Worm (Caenorhabditis elegans) whole organism, midembryonic: ENCODE measurements around the gene piki-1.

ENCODE experiments used
- T22C8.4 ChIP-seq: fragments of 200-800 bp; sonication (Bioruptor generic); IDR thresholded peaks from 2 replicates; pipeline ENCODE4 v1.3.6; 2022; ENCODE audit warnings: missing genetic modification characterization, missing compliant biosample characterization
- cog-1 ChIP-seq: sonication (generic microtip); optimal IDR thresholded peaks from 2 replicates; lab custom pipeline; 2016; ENCODE audit warnings: missing genetic modification characterization, missing compliant biosample characterization
- flt-1 ChIP-seq: fragments of 200-800 bp; sonication (Bioruptor generic); IDR thresholded peaks from 2 replicates; pipeline ENCODE4 v1.3.6; 2022; ENCODE audit warnings: missing genetic modification characterization, missing compliant biosample characterization
- klf-2 ChIP-seq: fragments of 200-800 bp; sonication (Bioruptor generic); conservative IDR thresholded peaks from 2 replicates; pipeline ENCODE4 v1.3.6; 2022; ENCODE audit warnings: missing genetic modification reagents, missing genetic modification characterization, missing compliant biosample characterization
- med-1 ChIP-seq: sonication (generic microtip); optimal IDR thresholded peaks from 2 replicates; lab custom pipeline; 2017; ENCODE audit warnings: missing genetic modification characterization, mild to moderate bottlenecking, missing compliant biosample characterization, antibody characterized with exemption, missing genetic modification reagents; ENCODE audit not compliant: insufficient read depth
- ref-1 ChIP-seq: fragments of 200-800 bp; sonication (Bioruptor generic); conservative IDR thresholded peaks from 2 replicates; pipeline ENCODE4 v1.3.6; 2022; ENCODE audit warnings: missing genetic modification reagents, missing genetic modification characterization, missing compliant biosample characterization
- tab-1 ChIP-seq: fragments of 200-800 bp; sonication (Bioruptor generic); IDR thresholded peaks from 2 replicates; pipeline ENCODE4 v1.3.6; 2022; ENCODE audit warnings: missing genetic modification characterization, missing compliant biosample characterization
- ztf-23 ChIP-seq: fragments of 200-800 bp; sonication (Bioruptor generic); IDR thresholded peaks from 2 replicates; pipeline ENCODE4 v1.3.6; 2022; ENCODE audit warnings: missing genetic modification reagents, missing genetic modification characterization, missing compliant biosample characterization
- ztf-29 ChIP-seq: fragments of 200-800 bp; sonication (Bioruptor generic); IDR thresholded peaks from 2 replicates; pipeline ENCODE4 v1.3.6; 2022; ENCODE audit warnings: missing genetic modification reagents, missing genetic modification characterization, missing compliant biosample characterization

piki-1 gene

ce11 chrX:15274827-15275761 lies 28.9 kb upstream of the piki-1 start:
- peak; percentile 58; the same call in 1 of the 2 replicates for TF ChIP-seq ztf-23 (GFP tag; lab: Robert Waterston, UW)
- TF ChIP-seq tab-1 (GFP tag; lab: Robert Waterston, UW) = peak; percentile 43; the same call in 1 of the 2 replicates
- peak; percentile 62 for TF ChIP-seq flt-1 (GFP tag; lab: Robert Waterston, UW)
- no peak for TF ChIP-seq med-1 (GFP tag; lab: Kevin White, UChicago)
- TF ChIP-seq cog-1 (tag; lab: Kevin White, UChicago) = peak; percentile 84
- TF ChIP-seq klf-2 (GFP tag; lab: Robert Waterston, UW) = 0 out of 2 replicates have a peak, but pooled peaks have one; percentile 4
- TF ChIP-seq ztf-29 (GFP tag; lab: Robert Waterston, UW) = peak; percentile 91
- TF ChIP-seq T22C8.4 = peak; percentile 6; the same call in 1 of the 2 replicates
- TF ChIP-seq ref-1 (GFP tag; lab: Robert Waterston, UW) = no peak

ce11 chrX:15274079-15274478 lies 27.9 kb upstream of the piki-1 start:
- 0 out of 2 replicates have a peak, but pooled peaks have one; percentile 49 for TF ChIP-seq ztf-23 (GFP tag; lab: Robert Waterston, UW)
- TF ChIP-seq cog-1 (tag; lab: Kevin White, UChicago) = no peak
- TF ChIP-seq med-1 (GFP tag; lab: Kevin White, UChicago) = no peak
- no peak for TF ChIP-seq tab-1 (GFP tag; lab: Robert Waterston, UW)

ce11 chrX:15272925-15273324 lies 26.7 kb upstream of the piki-1 start:
- TF ChIP-seq klf-2 (GFP tag; lab: Robert Waterston, UW) (no peak), T22C8.4 (no peak), cog-1 (tag; lab: Kevin White, UChicago) (no peak), flt-1 (GFP tag; lab: Robert Waterston, UW) (no peak), ref-1 (GFP tag; lab: Robert Waterston, UW) (no peak), ztf-23 (GFP tag; lab: Robert Waterston, UW) (no peak), med-1 (GFP tag; lab: Kevin White, UChicago) (no peak), ztf-29 (GFP tag; lab: Robert Waterston, UW) (no peak), tab-1 (GFP tag; lab: Robert Waterston, UW) (no peak)

ce11 chrX:15270656-15271055 lies 24.5 kb upstream of the piki-1 start:
- TF ChIP-seq tab-1 (GFP tag; lab: Robert Waterston, UW) (no peak), klf-2 (GFP tag; lab: Robert Waterston, UW) (no peak), ztf-23 (GFP tag; lab: Robert Waterston, UW) (no peak), ztf-29 (GFP tag; lab: Robert Waterston, UW) (no peak), T22C8.4 (no peak), cog-1 (tag; lab: Kevin White, UChicago) (no peak), med-1 (GFP tag; lab: Kevin White, UChicago) (no peak), ref-1 (GFP tag; lab: Robert Waterston, UW) (no peak), flt-1 (GFP tag; lab: Robert Waterston, UW) (no peak)

- no peak for TF ChIP-seq T22C8.4
- TF ChIP-seq klf-2 (GFP tag; lab: Robert Waterston, UW) = no peak
- no peak for TF ChIP-seq flt-1 (GFP tag; lab: Robert Waterston, UW)
- no peak for TF ChIP-seq cog-1 (tag; lab: Kevin White, UChicago)
- TF ChIP-seq ztf-29 (GFP tag; lab: Robert Waterston, UW) = no peak
- TF ChIP-seq med-1 (GFP tag; lab: Kevin White, UChicago) = no peak
Measured at ce11 chrX:15268461-15268860, 22.3 kb upstream of the piki-1 start.

ce11 chrX:15264593-15264992 lies 18.4 kb upstream of the piki-1 start:
- no peak for TF ChIP-seq ztf-23 (GFP tag; lab: Robert Waterston, UW)
- TF ChIP-seq flt-1 (GFP tag; lab: Robert Waterston, UW) = no peak
- TF ChIP-seq med-1 (GFP tag; lab: Kevin White, UChicago) = no peak
- TF ChIP-seq tab-1 (GFP tag; lab: Robert Waterston, UW) = no peak
- TF ChIP-seq ztf-29 (GFP tag; lab: Robert Waterston, UW) = no peak
- TF ChIP-seq klf-2 (GFP tag; lab: Robert Waterston, UW) = no peak
- TF ChIP-seq cog-1 (tag; lab: Kevin White, UChicago) = no peak
- no peak for TF ChIP-seq ref-1 (GFP tag; lab: Robert Waterston, UW)

- TF ChIP-seq T22C8.4 (no peak), flt-1 (GFP tag; lab: Robert Waterston, UW) (no peak)
Measured at ce11 chrX:15264149-15264548, 17.9 kb upstream of the piki-1 start.

- TF ChIP-seq flt-1 (GFP tag; lab: Robert Waterston, UW) (no peak), ztf-23 (GFP tag; lab: Robert Waterston, UW) (no peak), ref-1 (GFP tag; lab: Robert Waterston, UW) (no peak), ztf-29 (GFP tag; lab: Robert Waterston, UW) (no peak), tab-1 (GFP tag; lab: Robert Waterston, UW) (no peak), cog-1 (tag; lab: Kevin White, UChicago) (no peak), klf-2 (GFP tag; lab: Robert Waterston, UW) (no peak), T22C8.4 (no peak), med-1 (GFP tag; lab: Kevin White, UChicago) (no peak)
Measured at ce11 chrX:15262875-15263274, 16.7 kb upstream of the piki-1 start.

- TF ChIP-seq klf-2 (GFP tag; lab: Robert Waterston, UW) (no peak), flt-1 (GFP tag; lab: Robert Waterston, UW) (no peak), ztf-29 (GFP tag; lab: Robert Waterston, UW) (no peak), cog-1 (tag; lab: Kevin White, UChicago) (no peak), tab-1 (GFP tag; lab: Robert Waterston, UW) (no peak), ref-1 (GFP tag; lab: Robert Waterston, UW) (no peak), ztf-23 (GFP tag; lab: Robert Waterston, UW) (no peak)
Measured at ce11 chrX:15262423-15262822, 16.2 kb upstream of the piki-1 start, which contains the start of gene F46F2.5. Gene F46F2.5 (plus strand): TSS chrX:15262723.
